Worm (Caenorhabditis elegans): ENCODE data around the gene ZK662.6.

ZK662.6 gene

ce11 chrX:15718325-15718724, at the start of gene ZK662.6:
Gene ZK662.6 (plus strand): TSS chrX:15718625.
- no peak for TF ChIP-seq nhr-28 (tag; optimal IDR thresholded peaks at IDR 0.05)
- TF ChIP-seq ces-1 (GFP tag; optimal IDR thresholded peaks at IDR 0.05) = no peak
- TF ChIP-seq nhr-76 (tag; optimal IDR thresholded peaks at IDR 0.05) = no peak
- no peak for TF ChIP-seq lin-32 (GFP tag; optimal IDR thresholded peaks at IDR 0.05)

DNA sequence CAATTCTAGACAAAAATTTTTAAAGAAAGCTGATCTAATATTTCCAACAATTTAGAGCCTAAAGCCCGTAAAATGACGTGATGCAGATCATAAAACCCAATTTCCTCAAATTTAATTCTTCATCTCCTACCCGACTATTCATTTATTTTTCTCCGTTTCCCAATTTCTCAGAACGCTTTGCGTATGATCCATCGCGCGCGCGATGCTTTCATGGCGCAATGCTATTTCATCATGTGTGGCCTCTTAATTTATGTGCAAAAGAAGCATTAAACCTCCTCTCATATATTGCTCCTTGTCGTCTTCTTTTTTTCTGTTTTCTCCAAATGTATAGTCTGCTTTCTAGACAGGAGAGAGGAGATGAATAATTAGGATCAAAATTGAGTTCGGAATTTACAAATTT, 49.7 kb upstream of the ZK662.6 start:
- TF ChIP-seq nhr-2 (tag; optimal IDR thresholded peaks at IDR 0.05) (no peak), ces-1 (GFP tag; optimal IDR thresholded peaks at IDR 0.05) (peak; percentile 41)

ce11 chrX:15675622-15676021, 42.8 kb upstream of the ZK662.6 start, which contains the start of gene F59D12.2:
Gene F59D12.2 (minus strand): TSS chrX:15675722.
- TF ChIP-seq blmp-1 (tag; optimal IDR thresholded peaks at IDR 0.05) = no peak
- no peak for TF ChIP-seq nhr-76 (tag; optimal IDR thresholded peaks at IDR 0.05)
- no peak for TF ChIP-seq unc-39 (tag; optimal IDR thresholded peaks at IDR 0.05)
- no peak for TF ChIP-seq ceh-39 (tag; optimal IDR thresholded peaks at IDR 0.05)

- TF ChIP-seq unc-62 (GFP tag; optimal IDR thresholded peaks at IDR 0.05) = no peak
- TF ChIP-seq ces-1 (GFP tag; optimal IDR thresholded peaks at IDR 0.05) = no peak
- TF ChIP-seq nhr-76 (tag; optimal IDR thresholded peaks at IDR 0.05) = no peak
- no peak for TF ChIP-seq elt-3 (tag; optimal IDR thresholded peaks at IDR 0.05)
- no peak for TF ChIP-seq ceh-39 (tag; optimal IDR thresholded peaks at IDR 0.05)
- TF ChIP-seq ceh-83 (GFP tag; optimal IDR thresholded peaks at IDR 0.05) = no peak
- no peak for TF ChIP-seq mls-2 (tag; optimal IDR thresholded peaks at IDR 0.05)
- no peak for TF ChIP-seq pha-4 (tag; optimal IDR thresholded peaks at IDR 0.05)
- TF ChIP-seq mep-1 (tag; optimal IDR thresholded peaks at IDR 0.05) = no peak
- TF ChIP-seq lin-13 (tag; optimal IDR thresholded peaks at IDR 0.05) = no peak
- no peak for TF ChIP-seq nhr-12 (tag; optimal IDR thresholded peaks at IDR 0.05)
- no peak for TF ChIP-seq bed-3 (GFP tag; optimal IDR thresholded peaks at IDR 0.05)
Measured at ce11 chrX:15681393-15681792, 37.0 kb upstream of the ZK662.6 start, which contains the start of gene gpn-1. Gene gpn-1 (plus strand): TSS chrX:15681693.

ce11 chrX:15689244-15689643, 29.2 kb upstream of the ZK662.6 start, which contains the start of gene C03H12.1:
Gene C03H12.1 (plus strand): TSS chrX:15689449.
- TF ChIP-seq ceh-83 (GFP tag; optimal IDR thresholded peaks at IDR 0.05) (no peak), elt-1 (tag; optimal IDR thresholded peaks at IDR 0.05; ENCODE audit: borderline replicate concordance, insufficient read depth) (no peak), ceh-39 (tag; optimal IDR thresholded peaks at IDR 0.05) (no peak), sem-2 (GFP tag; optimal IDR thresholded peaks at IDR 0.05) (no peak), mab-5 (tag; optimal IDR thresholded peaks at IDR 0.05) (no peak), nhr-12 (tag; optimal IDR thresholded peaks at IDR 0.05) (no peak), nhr-76 (tag; optimal IDR thresholded peaks at IDR 0.05) (no peak), elt-3 (tag; optimal IDR thresholded peaks at IDR 0.05) (no peak), drap-1 (GFP tag; optimal IDR thresholded peaks at IDR 0.05) (no peak), blmp-1 (tag; optimal IDR thresholded peaks at IDR 0.05) (no peak), nhr-237 (tag; optimal IDR thresholded peaks at IDR 0.05) (no peak), lin-13 (tag; optimal IDR thresholded peaks at IDR 0.05) (no peak), sptf-1 (tag; optimal IDR thresholded peaks at IDR 0.05) (no peak), ces-1 (GFP tag; optimal IDR thresholded peaks at IDR 0.05) (no peak), lin-32 (GFP tag; optimal IDR thresholded peaks at IDR 0.05) (no peak), mls-2 (tag; optimal IDR thresholded peaks at IDR 0.05) (no peak)

- TF ChIP-seq nhr-237 (tag; optimal IDR thresholded peaks at IDR 0.05) (no peak), mep-1 (tag; optimal IDR thresholded peaks at IDR 0.05) (no peak), lsy-2 (tag; optimal IDR thresholded peaks at IDR 0.05) (no peak), pha-4 (tag; optimal IDR thresholded peaks at IDR 0.05) (no peak)
Measured at ce11 chrX:15693466-15693865, 25.0 kb upstream of the ZK662.6 start.

- no peak for TF ChIP-seq elt-1 (tag; optimal IDR thresholded peaks at IDR 0.05; ENCODE audit: borderline replicate concordance, insufficient read depth)
- no peak for TF ChIP-seq flh-1 (GFP tag; optimal IDR thresholded peaks at IDR 0.05)
- TF ChIP-seq hlh-1 (tag; optimal IDR thresholded peaks at IDR 0.05) = no peak
- TF ChIP-seq snpc-4 (tag; optimal IDR thresholded peaks at IDR 0.05) = no peak
- no peak for TF ChIP-seq ztf-11 (tag; optimal IDR thresholded peaks at IDR 0.05)
- no peak for TF ChIP-seq pha-4 (tag; optimal IDR thresholded peaks at IDR 0.05)
- TF ChIP-seq ces-1 (GFP tag; optimal IDR thresholded peaks at IDR 0.05) = no peak
- TF ChIP-seq unc-39 (tag; optimal IDR thresholded peaks at IDR 0.05) = no peak
- no peak for TF ChIP-seq ham-2 (GFP tag; optimal IDR thresholded peaks at IDR 0.05)
- TF ChIP-seq unc-62 (GFP tag; optimal IDR thresholded peaks at IDR 0.05) = no peak
- no peak for TF ChIP-seq ceh-43 (GFP tag; optimal IDR thresholded peaks at IDR 0.05)
- TF ChIP-seq M03D4.4 (tag; optimal IDR thresholded peaks at IDR 0.05) = no peak
- no peak for TF ChIP-seq zip-8 (tag; optimal IDR thresholded peaks at IDR 0.05)
- TF ChIP-seq nhr-76 (tag; optimal IDR thresholded peaks at IDR 0.05) = no peak
- no peak for TF ChIP-seq nhr-2 (tag; optimal IDR thresholded peaks at IDR 0.05)
Measured at ce11 chrX:15696400-15696799, 22.0 kb upstream of the ZK662.6 start, which contains the start of gene ZK662.2. Gene ZK662.2 (plus strand): TSS chrX:15696700.

Measured in whole organism, mixed stage, embryonic.